Worm (Caenorhabditis elegans) whole organism, L1 larva: ENCODE measurements around the gene F37B12.3.

Source experiments
- C04F5.9 ChIP-seq: sonication (generic microtip); optimal IDR thresholded peaks from 2 replicates; lab custom pipeline; 2016; ENCODE audit warnings: missing genetic modification characterization, missing compliant biosample characterization
- C16A3.4 ChIP-seq: fragments of 150-350 bp; optimal IDR thresholded peaks from 2 replicates; lab custom pipeline; 2014; ENCODE audit warnings: missing biosample characterization, missing genetic modification characterization
- Y116A8C.19 ChIP-seq: sonication (generic microtip); optimal IDR thresholded peaks from 2 replicates; lab custom pipeline; 2016; ENCODE audit warnings: missing compliant biosample characterization, missing genetic modification characterization, borderline replicate concordance
- alr-1 ChIP-seq: fragments of 200-800 bp; sonication (Bioruptor generic); optimal IDR thresholded peaks from 2 replicates; lab custom pipeline; 2018; ENCODE audit warnings: borderline replicate concordance, mild to moderate bottlenecking, missing genetic modification characterization, missing compliant biosample characterization
- blmp-1 ChIP-seq: fragments of 150-350 bp; optimal IDR thresholded peaks from 2 replicates; lab custom pipeline; 2014; ENCODE audit warnings: missing biosample characterization, missing genetic modification characterization
- ceh-90 ChIP-seq: sonication (generic microtip); optimal IDR thresholded peaks from 2 replicates; lab custom pipeline; 2016; ENCODE audit warnings: missing genetic modification characterization, missing compliant biosample characterization
- dpl-1 ChIP-seq, 3 experiments: fragments of 150-350 bp in 2 of 3; sonication (generic microtip) in 1 of 3; optimal IDR thresholded peaks; 2 replicates each; lab custom pipeline; 2014 to 2017; ENCODE audit warnings: missing biosample characterization in 3 of 3, missing genetic modification characterization in 3 of 3, missing genetic modification reagents in 3 of 3
- dsc-1 ChIP-seq: sonication (generic microtip); optimal IDR thresholded peaks from 2 replicates; lab custom pipeline; 2016; ENCODE audit warnings: mild to moderate bottlenecking, missing genetic modification characterization, missing compliant biosample characterization
- efl-1 ChIP-seq, 4 experiments: fragments of 150-350 bp; optimal IDR thresholded peaks in 3 of 4; peaks in 1 of 4; 1 replicate in 1 of 4; 2 replicates in 3 of 4; lab custom pipeline; 2014; ENCODE audit warnings: missing biosample characterization in 2 of 4, missing genetic modification characterization in 2 of 4, missing genetic modification reagents in 2 of 4
- egl-13 ChIP-seq: sonication (generic microtip); optimal IDR thresholded peaks from 2 replicates; lab custom pipeline; 2016; ENCODE audit warnings: missing genotype, missing genetic modification reagents, missing genetic modification characterization, missing compliant biosample characterization
- elt-2 ChIP-seq: sonication (generic microtip); optimal IDR thresholded peaks from 2 replicates; lab custom pipeline; 2016; ENCODE audit warnings: missing genetic modification characterization, mild to moderate bottlenecking, inconsistent platforms, missing compliant biosample characterization, missing genetic modification reagents
- elt-3 ChIP-seq, 6 experiments: fragments of 150-350 bp in 1 of 6; sonication (generic microtip); optimal IDR thresholded peaks; 2 replicates each; lab custom pipeline; 2017 to 2018; ENCODE audit warnings: missing biosample characterization in 6 of 6, missing genetic modification characterization in 6 of 6, inconsistent platforms in 1 of 6
- fkh-4 ChIP-seq: sonication (generic microtip); optimal IDR thresholded peaks from 2 replicates; lab custom pipeline; 2016; ENCODE audit warnings: missing compliant biosample characterization, missing genetic modification characterization, borderline replicate concordance
- grh-1 ChIP-seq: fragments of 200-800 bp; sonication (Bioruptor generic); IDR thresholded peaks from 2 replicates; pipeline ENCODE4 v1.3.6; 2022; ENCODE audit warnings: missing genetic modification reagents, missing genetic modification characterization, missing compliant biosample characterization
- hpl-2 ChIP-seq: fragments of 150-350 bp; optimal IDR thresholded peaks from 2 replicates; lab custom pipeline; 2014; ENCODE audit warnings: missing biosample characterization, missing genetic modification reagents, missing genetic modification characterization
- isw-1 ChIP-seq: fragments of 200-800 bp; sonication (Bioruptor generic); IDR thresholded peaks from 2 replicates; pipeline ENCODE4 v1.3.6; 2022; ENCODE audit warnings: missing genetic modification characterization, missing compliant biosample characterization
- jun-1 ChIP-seq: fragments of 150-350 bp; optimal IDR thresholded peaks from 2 replicates; lab custom pipeline; 2014; ENCODE audit warnings: missing biosample characterization, missing genetic modification reagents, missing genetic modification characterization
- lin-13 ChIP-seq: fragments of 150-350 bp; optimal IDR thresholded peaks from 2 replicates; lab custom pipeline; 2014; ENCODE audit warnings: missing biosample characterization, missing genetic modification reagents, missing genetic modification characterization
- lin-14 ChIP-seq: fragments of 200-800 bp; sonication (Bioruptor generic); optimal IDR thresholded peaks from 2 replicates; lab custom pipeline; 2018; ENCODE audit warnings: mild to moderate bottlenecking, missing genetic modification characterization, moderate library complexity, missing compliant biosample characterization
- lin-15B ChIP-seq: fragments of 150-350 bp; sonication (generic microtip); optimal IDR thresholded peaks from 3 replicates; lab custom pipeline; 2014; ENCODE audit warnings: missing biosample characterization, missing genetic modification characterization
- lin-35 ChIP-seq, 2 experiments: fragments of 150-350 bp; optimal IDR thresholded peaks; 2 replicates each; lab custom pipeline; 2014; ENCODE audit warnings: missing biosample characterization in 2 of 2, missing genetic modification characterization in 2 of 2, missing genetic modification reagents in 2 of 2
- lin-39 ChIP-seq: fragments of 150-350 bp; optimal IDR thresholded peaks from 2 replicates; lab custom pipeline; 2014; ENCODE audit warnings: missing biosample characterization, missing genetic modification reagents, missing genetic modification characterization
- lir-3 ChIP-seq: sonication (generic microtip); optimal IDR thresholded peaks from 2 replicates; lab custom pipeline; 2016; ENCODE audit warnings: mild to moderate bottlenecking, missing genetic modification characterization, moderate library complexity, missing compliant biosample characterization; ENCODE audit not compliant: poor library complexity
- lsy-2 ChIP-seq, 2 experiments: fragments of 150-350 bp; optimal IDR thresholded peaks; 2 replicates each; lab custom pipeline; 2014; ENCODE audit warnings: missing biosample characterization in 2 of 2, missing genetic modification characterization in 2 of 2
- mab-9 ChIP-seq: fragments of 200-800 bp; sonication (Bioruptor generic); IDR thresholded peaks from 2 replicates; pipeline ENCODE4 v1.3.6; 2022; ENCODE audit warnings: missing genetic modification reagents, missing genetic modification characterization, missing compliant biosample characterization
- mdl-1 ChIP-seq, 2 experiments: fragments of 150-350 bp; optimal IDR thresholded peaks; 2 replicates each; lab custom pipeline; 2014 to 2017; ENCODE audit warnings: missing biosample characterization in 2 of 2, missing genetic modification characterization in 2 of 2, inconsistent platforms in 1 of 2
- mef-2 ChIP-seq: fragments of 150-350 bp; optimal IDR thresholded peaks from 2 replicates; lab custom pipeline; 2014; ENCODE audit warnings: missing biosample characterization, missing genetic modification characterization
- mep-1 ChIP-seq: fragments of 150-350 bp; optimal IDR thresholded peaks from 2 replicates; lab custom pipeline; 2014; ENCODE audit warnings: missing biosample characterization, missing genetic modification characterization
- nhr-19 ChIP-seq: fragments of 200-800 bp; sonication (Bioruptor generic); conservative IDR thresholded peaks from 2 replicates; pipeline ENCODE4 v1.3.6; 2022; ENCODE audit warnings: missing genetic modification characterization, missing compliant biosample characterization
- nhr-20 ChIP-seq: sonication (generic microtip); optimal IDR thresholded peaks from 2 replicates; lab custom pipeline; 2016; ENCODE audit warnings: mild to moderate bottlenecking, missing genetic modification characterization, missing compliant biosample characterization
- nhr-237 ChIP-seq: fragments of 150-350 bp; optimal IDR thresholded peaks from 2 replicates; lab custom pipeline; 2014; ENCODE audit warnings: missing biosample characterization, missing genetic modification characterization
- nhr-47 ChIP-seq: sonication (generic microtip); optimal IDR thresholded peaks from 2 replicates; lab custom pipeline; 2016; ENCODE audit warnings: mild to moderate bottlenecking, missing genetic modification characterization, moderate library complexity, missing compliant biosample characterization
- nhr-71 ChIP-seq: sonication (generic microtip); optimal IDR thresholded peaks from 2 replicates; lab custom pipeline; 2016; ENCODE audit warnings: mild to moderate bottlenecking, missing genetic modification characterization, moderate library complexity, missing compliant biosample characterization
- nhr-76 ChIP-seq: sonication (generic microtip); optimal IDR thresholded peaks from 2 replicates; lab custom pipeline; 2017; ENCODE audit warnings: missing biosample characterization, missing genetic modification characterization
- nhr-85 ChIP-seq: sonication (generic microtip); peaks from one replicate; lab custom pipeline; 2016; ENCODE audit warnings: missing genetic modification characterization, inconsistent platforms, missing compliant biosample characterization
- nhr-90 ChIP-seq: sonication (generic microtip); optimal IDR thresholded peaks from 2 replicates; lab custom pipeline; 2016; ENCODE audit warnings: mild to moderate bottlenecking, missing genetic modification characterization, missing compliant biosample characterization; ENCODE audit not compliant: poor library complexity
- rnt-1 ChIP-seq: sonication (generic microtip); optimal IDR thresholded peaks from 2 replicates; lab custom pipeline; 2016; ENCODE audit warnings: mild to moderate bottlenecking, missing genetic modification characterization, moderate library complexity, missing compliant biosample characterization
- sptf-1 ChIP-seq: fragments of 150-350 bp; optimal IDR thresholded peaks from 2 replicates; lab custom pipeline; 2014; ENCODE audit warnings: missing biosample characterization, missing genetic modification characterization
- sup-37 ChIP-seq: fragments of 200-800 bp; sonication (Bioruptor generic); optimal IDR thresholded peaks from 2 replicates; lab custom pipeline; 2018; ENCODE audit warnings: mild to moderate bottlenecking, missing genetic modification characterization, missing compliant biosample characterization
- swsn-7 ChIP-seq: sonication (generic microtip); optimal IDR thresholded peaks from 2 replicates; lab custom pipeline; 2016; ENCODE audit warnings: missing genetic modification characterization, missing compliant biosample characterization
- unc-130 ChIP-seq: fragments of 150-350 bp; optimal IDR thresholded peaks from 2 replicates; lab custom pipeline; 2017; ENCODE audit warnings: missing biosample characterization, missing genetic modification characterization, inconsistent platforms
- unc-86 ChIP-seq: sonication (generic microtip); optimal IDR thresholded peaks from 2 replicates; lab custom pipeline; 2016; ENCODE audit warnings: missing genetic modification characterization, missing compliant biosample characterization
- unc-98 ChIP-seq: fragments of 200-800 bp; sonication (Bioruptor generic); IDR thresholded peaks from 2 replicates; pipeline ENCODE4 v1.3.6; 2022; ENCODE audit warnings: missing genetic modification characterization, missing compliant biosample characterization
- ztf-4 ChIP-seq: fragments of 150-350 bp; optimal IDR thresholded peaks from 2 replicates; lab custom pipeline; 2014; ENCODE audit warnings: missing biosample characterization, missing genetic modification characterization

Gene F37B12.3

DNA sequence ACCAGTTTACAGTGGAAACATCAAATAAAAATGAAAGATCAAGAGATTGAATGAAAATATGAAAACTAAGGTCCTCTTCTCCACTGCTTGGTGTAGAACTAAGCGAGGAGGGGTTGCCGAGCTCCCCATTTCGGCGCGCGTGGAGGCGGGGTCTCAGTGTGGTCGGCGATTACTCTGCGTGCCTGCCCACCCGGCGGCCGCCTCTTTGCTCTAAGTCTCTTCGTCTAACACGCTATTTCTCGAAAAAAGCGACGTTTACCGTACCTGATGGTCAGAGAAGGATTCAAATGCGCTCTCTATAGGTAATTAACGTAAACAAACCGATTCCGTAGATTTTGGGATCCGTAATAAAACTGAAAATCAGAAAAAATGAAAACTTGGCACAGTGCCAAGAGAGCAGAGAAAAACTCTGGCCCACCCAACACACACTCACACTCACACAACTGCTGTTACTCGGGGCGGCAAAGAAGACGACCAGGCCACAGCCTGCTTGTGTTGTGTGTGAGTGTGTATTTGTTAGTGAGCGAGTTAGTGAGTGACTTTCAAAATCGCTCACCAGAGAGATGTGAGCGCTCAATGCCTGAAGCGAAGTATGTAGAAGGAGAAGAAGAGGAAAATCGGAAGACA lies 20.5 kb upstream of the F37B12.3 start (continued):
- TF ChIP-seq lin-39 (tag; lab: Kevin White, UChicago) = no peak
- TF ChIP-seq dsc-1 (tag; lab: Kevin White, UChicago) = peak; percentile 71
- no peak for TF ChIP-seq elt-2 (tag; lab: Kevin White, UChicago)
- TF ChIP-seq unc-98 (GFP tag; lab: Robert Waterston, UW) = no peak

DNA sequence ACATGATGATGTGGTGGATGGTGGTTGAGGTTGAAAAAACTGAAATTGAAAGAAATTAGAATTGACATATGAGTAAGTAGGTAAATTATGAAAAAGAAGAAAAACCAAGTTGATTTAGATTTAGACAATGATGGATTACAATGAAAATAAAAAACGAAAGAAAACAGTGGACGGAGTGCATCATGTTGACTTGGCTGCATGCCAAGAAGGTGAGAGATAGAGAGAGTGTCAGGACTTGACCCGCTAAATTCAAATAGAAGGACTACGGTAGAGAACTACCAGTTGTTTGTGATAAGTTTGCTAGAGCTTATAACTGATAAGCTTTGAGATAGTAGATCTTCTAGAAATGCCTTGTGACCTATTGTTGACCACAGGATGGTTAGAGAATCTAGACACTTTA lies 19.9 kb upstream of the F37B12.3 start, which contains the start of gene T24B8.3:
Gene T24B8.3, minus strand, starts transcription at position 39 of the 400 bp plus-strand sequence.
- peak; percentile 48 for TF ChIP-seq nhr-20
- TF ChIP-seq elt-3 (tag; optimal IDR thresholded peaks at IDR 0.05; lab: Kevin White, UChicago) = peak in 1 of 6 experiments; percentile 40
- no peak for TF ChIP-seq C04F5.9 (tag; lab: Kevin White, UChicago)
- TF ChIP-seq fkh-4 (tag; lab: Kevin White, UChicago) = no peak
- TF ChIP-seq lsy-2 (tag; optimal IDR thresholded peaks at IDR 0.05; lab: Kevin White, UChicago) = peak; percentile 42 to 77
- TF ChIP-seq unc-130 (tag; lab: Kevin White, UChicago) = peak; percentile 45
- peak; percentile 29 for TF ChIP-seq lin-13
- no peak for TF ChIP-seq ztf-4 (tag; lab: Kevin White, UChicago)
- TF ChIP-seq nhr-85 = peak; percentile 83
- TF ChIP-seq mep-1 (tag; lab: Kevin White, UChicago) = peak; percentile 54
- peak; percentile 48 for TF ChIP-seq nhr-71 (tag; lab: Kevin White, UChicago)
- TF ChIP-seq rnt-1 (tag; lab: Kevin White, UChicago) = peak; percentile 3
- TF ChIP-seq dpl-1 (GFP tag; optimal IDR thresholded peaks at IDR 0.05; lab: Kevin White, UChicago) = peak in 2 of 3 experiments; percentile 40 to 45
- TF ChIP-seq lin-14 (GFP tag; lab: Kevin White, UChicago) = peak; percentile 19
- TF ChIP-seq elt-2 (tag; lab: Kevin White, UChicago) = peak; percentile 25
- TF ChIP-seq efl-1 (optimal IDR thresholded peaks at IDR 0.05; lab: Kevin White, UChicago) = peak in 1 of 2 experiments; percentile 33
- peak; percentile 43 to 95 for TF ChIP-seq efl-1 (GFP tag; optimal IDR thresholded peaks at IDR 0.05 in 1 of 2; lab: Kevin White, UChicago)
- TF ChIP-seq ceh-90 (tag; lab: Kevin White, UChicago) = no peak
- TF ChIP-seq lir-3 = peak; percentile 10
- peak; percentile 49 for TF ChIP-seq blmp-1
- no peak for TF ChIP-seq Y116A8C.19 (tag; lab: Kevin White, UChicago)
- peak; percentile 16 for TF ChIP-seq nhr-90 (tag; lab: Kevin White, UChicago)
- TF ChIP-seq lin-35 (GFP tag; optimal IDR thresholded peaks at IDR 0.05; lab: Kevin White, UChicago) = peak; percentile 12 to 58
- TF ChIP-seq C16A3.4 (tag; lab: Kevin White, UChicago) = peak; percentile 40
- no peak for TF ChIP-seq mab-9 (GFP tag; lab: Robert Waterston, UW)
- TF ChIP-seq unc-98 (GFP tag; lab: Robert Waterston, UW) = no peak
- TF ChIP-seq swsn-7 (tag; lab: Kevin White, UChicago) = no peak
- TF ChIP-seq nhr-19 (GFP tag; lab: Robert Waterston, UW) = peak; percentile 43; the same call in 1 of the 2 replicates

DNA sequence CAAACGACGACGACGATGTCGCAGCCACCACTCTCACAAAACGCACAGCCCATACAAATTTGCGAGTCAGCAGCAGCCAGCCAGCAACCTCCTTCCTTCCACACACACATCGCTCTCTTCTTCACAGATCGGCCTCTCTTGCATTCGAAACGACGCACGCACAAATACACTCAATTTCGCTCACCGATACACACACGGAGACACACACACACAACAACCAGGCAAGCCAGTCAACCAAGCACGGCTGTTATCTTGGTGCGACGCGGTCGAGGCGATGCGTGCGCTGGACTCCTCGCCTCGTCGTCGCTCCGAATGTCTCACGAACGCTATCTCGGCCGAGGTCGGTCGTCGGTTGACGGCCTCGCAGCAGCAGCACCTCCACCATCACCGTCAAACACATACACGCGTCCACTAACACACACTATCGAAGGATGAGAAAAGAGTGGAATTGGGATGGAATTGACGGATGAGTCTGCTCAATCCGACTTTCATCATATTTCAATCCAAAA lies 19.2 kb upstream of the F37B12.3 start:
- peak; percentile 59 for TF ChIP-seq unc-86 (tag; lab: Kevin White, UChicago)
- TF ChIP-seq C04F5.9 (tag; lab: Kevin White, UChicago) = peak; percentile 39
- TF ChIP-seq sptf-1 (tag; lab: Kevin White, UChicago) = no peak
- peak; percentile 94 for TF ChIP-seq jun-1 (tag; lab: Kevin White, UChicago)
- TF ChIP-seq nhr-90 (tag; lab: Kevin White, UChicago) = peak; percentile 78
- TF ChIP-seq grh-1 (GFP tag; lab: Robert Waterston, UW) = no peak
- peak in 5 of 6 experiments; percentile 39 to 83 (median 59) for TF ChIP-seq elt-3 (tag; optimal IDR thresholded peaks at IDR 0.05; lab: Kevin White, UChicago)
- TF ChIP-seq nhr-237 = peak; percentile 64
- peak; percentile 68 for TF ChIP-seq lin-15B
- no peak for TF ChIP-seq hpl-2
- TF ChIP-seq alr-1 (tag; lab: Kevin White, UChicago) = no peak
- peak; percentile 77 to 93 for TF ChIP-seq lsy-2 (tag; optimal IDR thresholded peaks at IDR 0.05; lab: Kevin White, UChicago)
- peak; percentile 80 for TF ChIP-seq ztf-4 (tag; lab: Kevin White, UChicago)
- TF ChIP-seq mef-2 (tag; lab: Kevin White, UChicago) = no peak
- no peak for TF ChIP-seq lin-39 (tag; lab: Kevin White, UChicago)
- TF ChIP-seq mdl-1 (tag; optimal IDR thresholded peaks at IDR 0.05; lab: Kevin White, UChicago) = peak in 1 of 2 experiments; percentile 93
- no peak for TF ChIP-seq sup-37
- TF ChIP-seq nhr-47 (tag; lab: Kevin White, UChicago) = peak; percentile 82
- TF ChIP-seq nhr-76 (tag; lab: Kevin White, UChicago) = peak; percentile 91
- peak; percentile 54 for TF ChIP-seq isw-1 (GFP tag; lab: Robert Waterston, UW)
- TF ChIP-seq Y116A8C.19 (tag; lab: Kevin White, UChicago) = no peak
- TF ChIP-seq swsn-7 (tag; lab: Kevin White, UChicago) = peak; percentile 91
- peak; percentile 62 for TF ChIP-seq egl-13 (tag; lab: Kevin White, UChicago)
- TF ChIP-seq efl-1 (optimal IDR thresholded peaks at IDR 0.05; lab: Kevin White, UChicago) = peak; percentile 71 to 74
- peak; percentile 42 to 96 for TF ChIP-seq efl-1 (GFP tag; optimal IDR thresholded peaks at IDR 0.05 in 1 of 2; lab: Kevin White, UChicago)
